Fruit fly (Drosophila melanogaster): Measurements from ENCODE around the gene crp.

crp gene

DNA sequence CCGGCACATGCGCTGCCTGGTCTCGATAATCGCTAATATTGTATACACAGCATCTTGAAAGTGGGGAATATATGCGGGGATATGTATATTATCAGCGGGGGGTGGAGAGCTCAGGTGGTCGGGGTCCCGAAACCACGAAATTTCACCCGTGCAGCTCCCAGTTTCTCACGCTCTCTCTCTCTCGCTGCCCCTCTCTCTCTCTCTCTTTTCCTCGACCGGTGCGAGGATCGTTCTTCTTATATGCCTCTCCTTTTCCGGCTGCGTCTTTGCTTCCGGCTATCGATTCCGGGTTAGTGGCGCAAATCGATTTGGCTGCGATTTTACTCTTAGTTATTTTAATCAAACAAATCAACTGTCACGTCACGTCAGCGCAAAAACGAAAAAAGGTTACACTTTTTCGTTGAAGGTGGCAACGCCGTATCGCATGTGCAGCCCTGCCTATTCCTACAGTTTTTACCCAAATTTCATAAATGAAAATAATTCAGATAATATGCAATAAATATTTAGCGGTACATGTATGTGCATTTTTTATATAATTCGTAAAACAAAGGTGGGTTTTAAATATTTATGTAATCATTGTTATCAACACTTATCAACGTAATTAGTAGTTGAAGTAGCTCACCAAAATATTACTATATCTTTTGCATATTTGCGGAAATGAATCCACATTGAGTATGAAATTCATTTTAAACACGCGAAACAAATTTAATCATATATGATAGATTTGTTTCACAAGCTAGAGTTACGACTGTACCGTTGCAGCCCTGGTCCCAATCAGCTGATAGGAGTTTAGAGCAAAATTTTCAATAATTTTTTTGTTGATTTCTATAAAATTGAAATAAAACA, 12.2 kb upstream of the crp start, which contains the start of the genes heix and CG17328 (continued):
- peak; percentile 73 for TF ChIP-seq Meics (GFP tag; optimal IDR thresholded peaks at IDR 0.05)
- TF ChIP-seq ham (GFP tag; IDR thresholded peaks at IDR 0.05), result no peak; the same call in 1 of the 2 replicates
- TF ChIP-seq pb (GFP tag; optimal IDR thresholded peaks at IDR 0.05), result peak; percentile 11
- TF ChIP-seq hbn (GFP tag; IDR thresholded peaks at IDR 0.05; ENCODE audit: partially characterized antibody), result peak; percentile 25; the same call in 1 of the 2 replicates
- 0 out of 3 replicates have a peak, but pooled peaks have one; percentile 12 for TF ChIP-seq CG34224 (GFP tag; IDR thresholded peaks at IDR 0.05; ENCODE audit: partially characterized antibody)
- peak; percentile 39 for TF ChIP-seq nerfin-1 (tag; optimal IDR thresholded peaks at IDR 0.05)
- no peak for TF ChIP-seq mld (GFP tag; IDR thresholded peaks at IDR 0.05; ENCODE audit: partially characterized antibody)
- no peak for TF ChIP-seq CG11398 (GFP tag; optimal IDR thresholded peaks at IDR 0.05)
- peak; percentile 37 for TF ChIP-seq CG3407 (GFP tag; optimal IDR thresholded peaks at IDR 0.05)
- TF ChIP-seq ssp (GFP tag; IDR thresholded peaks at IDR 0.05), result peak; percentile 43
- peak; percentile 25 for TF ChIP-seq nom (GFP tag; optimal IDR thresholded peaks at IDR 0.05)
- no peak for TF ChIP-seq pros (GFP tag; optimal IDR thresholded peaks at IDR 0.05)
- no peak for TF ChIP-seq Deaf1 (tag; optimal IDR thresholded peaks at IDR 0.05)
- TF ChIP-seq CG12071 (GFP tag; optimal IDR thresholded peaks at IDR 0.05), result no peak
- peak; percentile 73 for TF ChIP-seq CG13296 (GFP tag; optimal IDR thresholded peaks at IDR 0.05)
- no peak for TF ChIP-seq yki (optimal IDR thresholded peaks at IDR 0.05)
- TF ChIP-seq Oli (tag; optimal IDR thresholded peaks at IDR 0.05), result no peak
- TF ChIP-seq Antp (GFP tag; optimal IDR thresholded peaks at IDR 0.05), result peak; percentile 55
- TF ChIP-seq ato (GFP tag; IDR thresholded peaks at IDR 0.05; ENCODE audit: partially characterized antibody), result 0 out of 2 replicates have a peak, but pooled peaks have one; percentile 16
- no peak; the same call in 1 of the 2 replicates for TF ChIP-seq CG32767 (GFP tag; IDR thresholded peaks at IDR 0.05)
- peak; percentile 60 for TF ChIP-seq CG13624 (GFP tag; optimal IDR thresholded peaks at IDR 0.05)
- TF ChIP-seq ATbp (GFP tag; optimal IDR thresholded peaks at IDR 0.05), result no peak
- TF ChIP-seq Nf-YA (GFP tag; IDR thresholded peaks at IDR 0.05), result no peak
- TF ChIP-seq E2f2 (GFP tag; IDR thresholded peaks at IDR 0.05), result peak; percentile 48
- TF ChIP-seq CG11560 (tag; IDR thresholded peaks at IDR 0.05), result no peak; the same call in 2 of the 3 replicates
- TF ChIP-seq Sry-δ (GFP tag; optimal IDR thresholded peaks at IDR 0.05), result peak; percentile 39
- peak; percentile 66 for TF ChIP-seq trem (tag; optimal IDR thresholded peaks at IDR 0.05)
- TF ChIP-seq Fer3 (tag; optimal IDR thresholded peaks at IDR 0.05), result peak; percentile 78
- peak; percentile 79 for TF ChIP-seq CG14441 (GFP tag; IDR thresholded peaks at IDR 0.05)
- TF ChIP-seq ase (GFP tag; IDR thresholded peaks at IDR 0.05), result no peak; the same call in 1 of the 3 replicates
- peak; percentile 6 for TF ChIP-seq CG31388 (GFP tag; optimal IDR thresholded peaks at IDR 0.05)
- TF ChIP-seq ken (GFP tag; IDR thresholded peaks at IDR 0.05), result peak; percentile 76
- peak; percentile 82 for TF ChIP-seq CG12391 (tag; optimal IDR thresholded peaks at IDR 0.05)
- no peak for TF ChIP-seq CG4707 (GFP tag; optimal IDR thresholded peaks at IDR 0.05)
- TF ChIP-seq ci (GFP tag; IDR thresholded peaks at IDR 0.05), result peak; percentile 80
- no peak for TF ChIP-seq CG8478 (optimal IDR thresholded peaks at IDR 0.05)
- peak; percentile 57 for TF ChIP-seq CG15601 (tag; optimal IDR thresholded peaks at IDR 0.05)
- peak; percentile 52 for TF ChIP-seq Rx (GFP tag; IDR thresholded peaks at IDR 0.05)
- TF ChIP-seq gcm2 (GFP tag; optimal IDR thresholded peaks at IDR 0.05), result no peak
- no peak for TF ChIP-seq en (GFP tag; optimal IDR thresholded peaks at IDR 0.05)
- peak; percentile 49 for TF ChIP-seq CG18764 (GFP tag; optimal IDR thresholded peaks at IDR 0.05)
- TF ChIP-seq CG2875 (GFP tag; optimal IDR thresholded peaks at IDR 0.05), result no peak
- no peak; the same call in 1 of the 2 replicates for TF ChIP-seq CG11696 (GFP tag; IDR thresholded peaks at IDR 0.05)
- TF ChIP-seq Poxn (GFP tag; IDR thresholded peaks at IDR 0.05), result peak; percentile 39; the same call in 1 of the 2 replicates
- TF ChIP-seq CG7839 (tag; optimal IDR thresholded peaks at IDR 0.05), result peak; percentile 78
- no peak for TF ChIP-seq HLHmδ (GFP tag; optimal IDR thresholded peaks at IDR 0.05)
- peak; percentile 64 for TF ChIP-seq CG1602 (GFP tag; optimal IDR thresholded peaks at IDR 0.05)
- TF ChIP-seq pzg (GFP tag; optimal IDR thresholded peaks at IDR 0.05), result peak; percentile 61
- TF ChIP-seq cwo (GFP tag; optimal IDR thresholded peaks at IDR 0.05), result no peak

Data from whole organism, embryonic.